Worm (Caenorhabditis elegans): ENCODE data around the gene mrpl-44.

- TF ChIP-seq F37D6.2 (tag; optimal IDR thresholded peaks at IDR 0.05) (no peak), mdl-1 (tag; optimal IDR thresholded peaks at IDR 0.05) (no peak), R02D3.7 (tag; optimal IDR thresholded peaks at IDR 0.05) (no peak), zag-1 (tag; optimal IDR thresholded peaks at IDR 0.05) (no peak), nhr-76 (tag; optimal IDR thresholded peaks at IDR 0.05) (no peak), unc-39 (tag; optimal IDR thresholded peaks at IDR 0.05) (no peak), hlh-11 (tag; optimal IDR thresholded peaks at IDR 0.05) (peak; percentile 52), zfp-3 (GFP tag; conservative IDR thresholded peaks at IDR 0.05) (no peak), pha-4 (GFP tag; IDR thresholded peaks at IDR 0.05) (no peak), pha-4 (tag; optimal IDR thresholded peaks at IDR 0.05) (no peak), nhr-41 (GFP tag; IDR thresholded peaks at IDR 0.05) (no peak)
Measured at ce11 chrIII:9083118-9083517, 6.1 kb downstream of the mrpl-44 start.
